Worm (Caenorhabditis elegans) whole organism, young adult: Measurements from ENCODE around the gene ubxn-5.

ENCODE experiments used
- B0019.2 ChIP-seq: fragments of 200-800 bp; sonication (Bioruptor generic); conservative IDR thresholded peaks from 2 replicates; pipeline ENCODE4 v1.3.6; 2022; ENCODE audit warnings: missing genetic modification reagents, missing genetic modification characterization, missing compliant biosample characterization
- B0336.3 ChIP-seq: fragments of 200-800 bp; sonication (Bioruptor generic); IDR thresholded peaks from 2 replicates; pipeline ENCODE4 v1.3.6; 2022; ENCODE audit warnings: missing genetic modification characterization, missing compliant biosample characterization
- F57C9.4 ChIP-seq: sonication (generic microtip); optimal IDR thresholded peaks from 2 replicates; lab custom pipeline; 2017; ENCODE audit warnings: mild to moderate bottlenecking, missing genetic modification characterization, missing compliant biosample characterization
- K12H6.12 ChIP-seq: fragments of 200-800 bp; sonication (Bioruptor generic); optimal IDR thresholded peaks from 2 replicates; lab custom pipeline; 2018; ENCODE audit warnings: mild to moderate bottlenecking, missing genetic modification characterization, missing compliant biosample characterization
- bed-1 ChIP-seq: fragments of 200-800 bp; sonication (Bioruptor generic); IDR thresholded peaks from 2 replicates; pipeline ENCODE4 v1.3.6; 2022; ENCODE audit warnings: missing genetic modification reagents, missing genetic modification characterization, missing compliant biosample characterization
- ceh-27 ChIP-seq: fragments of 200-800 bp; sonication (Bioruptor generic); optimal IDR thresholded peaks from 2 replicates; lab custom pipeline; 2018; ENCODE audit warnings: mild to moderate bottlenecking, missing genetic modification characterization, moderate library complexity, missing compliant biosample characterization
- die-1 ChIP-seq: sonication (generic microtip); optimal IDR thresholded peaks from 2 replicates; lab custom pipeline; 2016; ENCODE audit warnings: missing genotype, mild to moderate bottlenecking, missing genetic modification characterization, missing compliant biosample characterization
- dpff-1 ChIP-seq: sonication (generic microtip); optimal IDR thresholded peaks from 2 replicates; lab custom pipeline; 2017; ENCODE audit warnings: mild to moderate bottlenecking, missing genetic modification characterization, missing compliant biosample characterization
- efl-1 ChIP-seq: fragments of 150-350 bp; optimal IDR thresholded peaks from 2 replicates; lab custom pipeline; 2014; ENCODE audit warnings: missing biosample characterization, missing genetic modification reagents, missing genetic modification characterization
- egl-44 ChIP-seq: fragments of 200-800 bp; sonication (Bioruptor generic); IDR thresholded peaks from 2 replicates; pipeline ENCODE4 v1.3.6; 2022; ENCODE audit warnings: missing genetic modification reagents, missing genetic modification characterization, missing compliant biosample characterization
- him-1 ChIP-seq: sonication (generic microtip); optimal IDR thresholded peaks from 2 replicates; lab custom pipeline; 2016; ENCODE audit warnings: missing genotype, missing genetic modification reagents, missing genetic modification characterization, missing compliant biosample characterization
- hrde-1 ChIP-seq: sonication (generic microtip); optimal IDR thresholded peaks from 2 replicates; lab custom pipeline; 2016; ENCODE audit warnings: missing genetic modification characterization, mild to moderate bottlenecking, missing compliant biosample characterization, moderate library complexity, missing genotype, missing genetic modification reagents, borderline replicate concordance
- let-607 ChIP-seq, 2 experiments: fragments of 200-800 bp in 1 of 2; sonication (Bioruptor generic) in 1 of 2; sonication (generic microtip) in 1 of 2; optimal IDR thresholded peaks; 2 replicates each; lab custom pipeline; 2016 to 2018; ENCODE audit warnings: mild to moderate bottlenecking in 2 of 2, missing compliant biosample characterization in 2 of 2, missing genetic modification characterization in 2 of 2, moderate library complexity in 2 of 2, missing genotype in 1 of 2
- lsl-1 ChIP-seq: fragments of 200-800 bp; sonication (Bioruptor generic); optimal IDR thresholded peaks from 2 replicates; lab custom pipeline; 2018; ENCODE audit warnings: mild to moderate bottlenecking, missing genetic modification characterization, moderate library complexity, missing compliant biosample characterization
- lsy-27 ChIP-seq: sonication (generic microtip); optimal IDR thresholded peaks from 2 replicates; lab custom pipeline; 2017; ENCODE audit warnings: missing genetic modification characterization, mild to moderate bottlenecking, missing compliant biosample characterization, antibody characterized with exemption, missing genotype, borderline replicate concordance; ENCODE audit not compliant: insufficient read depth
- nfya-2 ChIP-seq: fragments of 200-800 bp; sonication (Bioruptor generic); IDR thresholded peaks from 2 replicates; pipeline ENCODE4 v1.3.6; 2022; ENCODE audit warnings: missing genetic modification reagents, missing genetic modification characterization, missing compliant biosample characterization
- nhr-179 ChIP-seq: sonication (generic microtip); optimal IDR thresholded peaks from 2 replicates; lab custom pipeline; 2016; ENCODE audit warnings: mild to moderate bottlenecking, missing genetic modification characterization, missing compliant biosample characterization
- nhr-80 ChIP-seq: sonication (generic microtip); optimal IDR thresholded peaks from 2 replicates; lab custom pipeline; 2016; ENCODE audit warnings: missing genetic modification characterization, missing compliant biosample characterization
- pbrm-1 ChIP-seq: fragments of 200-800 bp; sonication (Bioruptor generic); IDR thresholded peaks from 2 replicates; pipeline ENCODE4 v1.3.6; 2022; ENCODE audit warnings: missing genetic modification reagents, missing genetic modification characterization, missing compliant biosample characterization
- repo-1 ChIP-seq: sonication (generic microtip); optimal IDR thresholded peaks from 2 replicates; lab custom pipeline; 2017; ENCODE audit warnings: mild to moderate bottlenecking, missing genetic modification characterization, missing compliant biosample characterization
- sdz-38 ChIP-seq: sonication (generic microtip); optimal IDR thresholded peaks from 2 replicates; lab custom pipeline; 2016; ENCODE audit warnings: missing genotype, missing genetic modification characterization, missing compliant biosample characterization
- tlf-1 ChIP-seq: fragments of 200-800 bp; sonication (Bioruptor generic); optimal IDR thresholded peaks from 2 replicates; lab custom pipeline; 2018; ENCODE audit warnings: mild to moderate bottlenecking, missing genetic modification characterization, missing compliant biosample characterization
- ztf-26 ChIP-seq: sonication (generic microtip); optimal IDR thresholded peaks from 2 replicates; lab custom pipeline; 2017; ENCODE audit warnings: missing genetic modification characterization, missing compliant biosample characterization
- ztf-28 ChIP-seq: fragments of 200-800 bp; sonication (Bioruptor generic); IDR thresholded peaks from 2 replicates; pipeline ENCODE4 v1.3.6; 2022; ENCODE audit warnings: missing genetic modification reagents, missing genetic modification characterization, missing compliant biosample characterization

ubxn-5 gene

ce11 chrII:10189369-10189768 is 44.9 kb downstream of the ubxn-5 start, which contains the start of gene cdc-25.4:
TSS of gene cdc-25.4 (minus strand) at chrII:10189469.
- TF ChIP-seq B0336.3 (no peak), hrde-1 (tag; lab: Kevin White, UChicago) (no peak), ztf-28 (GFP tag; lab: Robert Waterston, UW) (no peak), nhr-80 (tag; lab: Kevin White, UChicago) (no peak), sdz-38 (tag; lab: Kevin White, UChicago) (no peak), him-1 (tag; lab: Kevin White, UChicago) (no peak), lsl-1 (GFP tag; lab: Kevin White, UChicago) (no peak), nhr-179 (tag; lab: Kevin White, UChicago) (no peak), bed-1 (no peak), ceh-27 (GFP tag; lab: Kevin White, UChicago) (no peak)

- no peak for TF ChIP-seq egl-44
- no peak for TF ChIP-seq sdz-38 (tag; lab: Kevin White, UChicago)
- no peak for TF ChIP-seq die-1 (tag; lab: Kevin White, UChicago)
- no peak for TF ChIP-seq let-607 (tag; optimal IDR thresholded peaks at IDR 0.05; lab: Kevin White, UChicago)
- TF ChIP-seq dpff-1 = no peak
- TF ChIP-seq nfya-2 (GFP tag; lab: Robert Waterston, UW) = no peak
- TF ChIP-seq pbrm-1 = no peak
- TF ChIP-seq K12H6.12 (tag; lab: Kevin White, UChicago) = no peak
- no peak for TF ChIP-seq bed-1
- no peak for TF ChIP-seq ztf-26
- no peak for TF ChIP-seq B0019.2 (GFP tag; lab: Robert Waterston, UW)
- TF ChIP-seq lsl-1 (GFP tag; lab: Kevin White, UChicago) = no peak
- TF ChIP-seq lsy-27 (tag; lab: Kevin White, UChicago) = no peak
- TF ChIP-seq tlf-1 (GFP tag; lab: Kevin White, UChicago) = no peak
- no peak for TF ChIP-seq efl-1 (GFP tag; lab: Kevin White, UChicago)
- no peak for TF ChIP-seq F57C9.4 (tag; lab: Kevin White, UChicago)
- TF ChIP-seq repo-1 = no peak
These were observed 46.5 kb downstream of the ubxn-5 start, which contains the start of gene srd-2 for ce11 chrII:10187808-10188207. TSS of gene srd-2 (minus strand) at chrII:10187908.
